Fruit fly (Drosophila melanogaster) whole organism, embryonic: ENCODE measurements around the gene CG43345.
A peak's percentile ranks its signal among the peaks of the same experiment; 100 is the strongest.

Experiments
- Atf-2 ChIP-seq: fragments of 200-800 bp; sonication (Bioruptor generic); optimal IDR thresholded peaks from 2 replicates; lab custom pipeline; 2016; ENCODE audit warnings: missing biosample characterization, missing genetic modification characterization
- CG11456 ChIP-seq: fragments of 200-800 bp; sonication (Bioruptor generic); IDR thresholded peaks from 3 replicates; pipeline ENCODE4 v1.3.6; 2022; ENCODE audit warnings: missing biosample characterization, missing genetic modification characterization
- CG11560 ChIP-seq: fragments of 200-800 bp; sonication (Bioruptor generic); IDR thresholded peaks from 3 replicates; pipeline ENCODE4 v1.3.6; 2022; ENCODE audit warnings: missing biosample characterization, missing genetic modification characterization
- CG1233 ChIP-seq: fragments of 200-800 bp; sonication (Bioruptor generic); optimal IDR thresholded peaks from 4 replicates; lab custom pipeline; 2018; ENCODE audit warnings: missing biosample characterization, mild to moderate bottlenecking, missing genetic modification characterization
- CG13287 ChIP-seq: fragments of 200-800 bp; sonication (Bioruptor generic); IDR thresholded peaks from 2 replicates; pipeline ENCODE4 v1.3.6; 2022; ENCODE audit warnings: missing biosample characterization, missing genetic modification characterization; ENCODE audit not compliant: partially characterized antibody
- CG13775 ChIP-seq: fragments of 200-800 bp; sonication (Bioruptor generic); optimal IDR thresholded peaks from 3 replicates; lab custom pipeline; 2017; ENCODE audit warnings: missing biosample characterization, mild to moderate bottlenecking, missing genetic modification characterization
- CG15011 ChIP-seq: fragments of 200-800 bp; sonication (Bioruptor generic); optimal IDR thresholded peaks from 3 replicates; lab custom pipeline; 2018; ENCODE audit warnings: missing biosample characterization, mild to moderate bottlenecking, missing genetic modification characterization
- CG16779 ChIP-seq: fragments of 200-800 bp; sonication (Bioruptor generic); IDR thresholded peaks from 2 replicates; pipeline ENCODE4 v1.3.6; 2022; ENCODE audit warnings: missing biosample characterization, missing genetic modification characterization
- CG16813 ChIP-seq: fragments of 200-800 bp; sonication (Bioruptor generic); IDR thresholded peaks from 3 replicates; pipeline ENCODE4 v1.3.6; 2022; ENCODE audit warnings: missing biosample characterization, missing genetic modification characterization; ENCODE audit not compliant: partially characterized antibody
- CG17361 ChIP-seq: fragments of 200-800 bp; sonication (Bioruptor generic); IDR thresholded peaks from 3 replicates; pipeline ENCODE4 v1.3.6; 2022; ENCODE audit warnings: missing biosample characterization, missing genetic modification characterization
- CG2116 ChIP-seq: fragments of 200-800 bp; sonication (Bioruptor generic); optimal IDR thresholded peaks from 3 replicates; lab custom pipeline; 2018; ENCODE audit warnings: missing biosample characterization, mild to moderate bottlenecking, missing genetic modification characterization
- CG2199 ChIP-seq: fragments of 200-800 bp; sonication (Bioruptor generic); IDR thresholded peaks from 3 replicates; pipeline ENCODE4 v1.3.6; 2022; ENCODE audit warnings: missing biosample characterization, missing genetic modification characterization
- CG3281 ChIP-seq: fragments of 200-800 bp; sonication (Bioruptor generic); optimal IDR thresholded peaks from 3 replicates; lab custom pipeline; 2017; ENCODE audit warnings: missing biosample characterization, mild to moderate bottlenecking, missing genetic modification characterization
- CG4282 ChIP-seq: fragments of 200-800 bp; sonication (Bioruptor generic); optimal IDR thresholded peaks from 2 replicates; lab custom pipeline; 2016; ENCODE audit warnings: missing biosample characterization, missing genetic modification characterization
- CG4360 ChIP-seq: fragments of 200-800 bp; sonication (Bioruptor generic); IDR thresholded peaks from 2 replicates; pipeline ENCODE4 v1.3.6; 2022; ENCODE audit warnings: missing biosample characterization, missing genetic modification characterization
- CG6791 ChIP-seq: fragments of 200-800 bp; sonication (Bioruptor generic); IDR thresholded peaks from 3 replicates; pipeline ENCODE4 v1.3.6; 2022; ENCODE audit warnings: missing biosample characterization, missing genetic modification characterization; ENCODE audit not compliant: partially characterized antibody
- CG6854 ChIP-seq: fragments of 200-800 bp; sonication (Bioruptor generic); optimal IDR thresholded peaks from 3 replicates; lab custom pipeline; 2017; ENCODE audit warnings: missing biosample characterization, mild to moderate bottlenecking, missing genetic modification characterization
- CG8089 ChIP-seq: fragments of 200-800 bp; sonication (Bioruptor generic); optimal IDR thresholded peaks from 3 replicates; lab custom pipeline; 2016; ENCODE audit warnings: missing biosample characterization, missing genetic modification characterization
- CG8765 ChIP-seq: fragments of 200-800 bp; sonication (Bioruptor generic); IDR thresholded peaks from 2 replicates; pipeline ENCODE4 v1.3.6; 2022; ENCODE audit warnings: missing biosample characterization, missing genetic modification characterization
- D19A ChIP-seq: fragments of 200-800 bp; optimal IDR thresholded peaks from 3 replicates; lab custom pipeline; 2019; ENCODE audit warnings: missing biosample characterization, mild to moderate bottlenecking, missing genetic modification characterization, moderate library complexity
- Dfd ChIP-seq, 2 experiments: fragments of >200 bp; optimal IDR thresholded peaks; 2 replicates each; lab custom pipeline; 2017; ENCODE audit warnings: missing biosample characterization in 2 of 2, missing genetic modification characterization in 2 of 2
- HmgZ ChIP-seq: fragments of 200-800 bp; sonication (Bioruptor generic); optimal IDR thresholded peaks from 2 replicates; lab custom pipeline; 2018; ENCODE audit warnings: missing biosample characterization, mild to moderate bottlenecking, missing genetic modification characterization
- Hr3 ChIP-seq: fragments of 200-800 bp; sonication (Bioruptor generic); optimal IDR thresholded peaks from 3 replicates; lab custom pipeline; 2016; ENCODE audit warnings: missing biosample characterization, missing genetic modification characterization
- NFAT ChIP-seq: fragments of 200-800 bp; sonication (Bioruptor generic); IDR thresholded peaks from 2 replicates; pipeline ENCODE4 v1.3.6; 2022; ENCODE audit warnings: missing biosample characterization, missing genetic modification characterization
- Nf-YB ChIP-seq: fragments of 200-800 bp; sonication (Bioruptor generic); optimal IDR thresholded peaks from 3 replicates; lab custom pipeline; 2019; ENCODE audit warnings: missing biosample characterization, mild to moderate bottlenecking, missing genetic modification characterization, moderate library complexity
- Oaz ChIP-seq: fragments of 200-800 bp; sonication (Bioruptor generic); IDR thresholded peaks from 2 replicates; pipeline ENCODE4 v1.3.6; 2022; ENCODE audit warnings: missing biosample characterization, missing genetic modification characterization
- Sox102F ChIP-seq: fragments of 200-800 bp; sonication (Bioruptor generic); optimal IDR thresholded peaks from 2 replicates; lab custom pipeline; 2018; ENCODE audit warnings: missing biosample characterization, mild to moderate bottlenecking, missing genetic modification characterization, moderate library complexity
- Sry-β ChIP-seq: fragments of 200-800 bp; sonication (Bioruptor generic); optimal IDR thresholded peaks from 2 replicates; lab custom pipeline; 2018; ENCODE audit warnings: missing biosample characterization, mild to moderate bottlenecking, missing genetic modification characterization, moderate library complexity
- Ssrp ChIP-seq: fragments of 200-800 bp; sonication (Bioruptor generic); optimal IDR thresholded peaks from 2 replicates; lab custom pipeline; 2018; ENCODE audit warnings: missing biosample characterization, mild to moderate bottlenecking, missing genetic modification characterization, moderate library complexity
- TFAM ChIP-seq: fragments of 200-800 bp; sonication (Bioruptor generic); optimal IDR thresholded peaks from 2 replicates; lab custom pipeline; 2017; ENCODE audit warnings: missing biosample characterization, missing genetic modification characterization, inconsistent platforms
- ap ChIP-seq: fragments of 200-800 bp; sonication (Bioruptor generic); IDR thresholded peaks from 2 replicates; pipeline ENCODE4 v1.3.6; 2022; ENCODE audit warnings: missing biosample characterization, missing genetic modification characterization
- chn ChIP-seq: fragments of 200-800 bp; sonication (Bioruptor generic); optimal IDR thresholded peaks from 2 replicates; lab custom pipeline; 2016; ENCODE audit warnings: missing biosample characterization, missing genetic modification characterization
- ci ChIP-seq: fragments of 200-800 bp; sonication (Bioruptor generic); IDR thresholded peaks from 3 replicates; pipeline ENCODE4 v1.3.6; 2022; ENCODE audit warnings: missing biosample characterization, missing genetic modification characterization
- crc ChIP-seq: fragments of 200-800 bp; sonication (Bioruptor generic); optimal IDR thresholded peaks from 2 replicates; lab custom pipeline; 2016; ENCODE audit warnings: missing biosample characterization, missing genetic modification characterization
- gce ChIP-seq: fragments of 200-800 bp; sonication (Bioruptor generic); IDR thresholded peaks from 3 replicates; pipeline ENCODE4 v1.3.6; 2022; ENCODE audit warnings: missing biosample characterization, missing genetic modification characterization
- gem ChIP-seq: fragments of 200-800 bp; sonication (Bioruptor generic); optimal IDR thresholded peaks from 2 replicates; lab custom pipeline; 2019; ENCODE audit warnings: missing biosample characterization, mild to moderate bottlenecking, missing genetic modification characterization, moderate library complexity
- gfzf ChIP-seq: fragments of 200-800 bp; sonication (Bioruptor generic); optimal IDR thresholded peaks from 2 replicates; lab custom pipeline; 2016; ENCODE audit warnings: missing biosample characterization, mild to moderate bottlenecking, missing genetic modification characterization, moderate library complexity
- maf-S ChIP-seq: fragments of 200-800 bp; sonication (Bioruptor generic); optimal IDR thresholded peaks from 2 replicates; lab custom pipeline; 2016; ENCODE audit warnings: missing biosample characterization, missing genetic modification characterization
- pfk ChIP-seq: fragments of 200-800 bp; sonication (Bioruptor generic); optimal IDR thresholded peaks from 2 replicates; lab custom pipeline; 2018; ENCODE audit warnings: missing biosample characterization, mild to moderate bottlenecking, missing genetic modification characterization, moderate library complexity
- psq ChIP-seq: fragments of 200-800 bp; sonication (Bioruptor generic); optimal IDR thresholded peaks from 2 replicates; lab custom pipeline; 2017; ENCODE audit warnings: missing biosample characterization, missing genetic modification characterization
- ranshi ChIP-seq: fragments of 200-800 bp; sonication (Bioruptor generic); IDR thresholded peaks from 2 replicates; pipeline ENCODE4 v1.3.6; 2022; ENCODE audit warnings: missing biosample characterization, missing genetic modification characterization
- row ChIP-seq: fragments of 200-800 bp; sonication (Bioruptor generic); IDR thresholded peaks from 3 replicates; pipeline ENCODE4 v1.3.6; 2022; ENCODE audit warnings: missing biosample characterization, missing genetic modification characterization
- sc ChIP-seq, 3 experiments: fragments of >200 bp in 2 of 3; fragments of 200-800 bp in 1 of 3; sonication (Bioruptor generic) in 1 of 3; optimal IDR thresholded peaks; 2 replicates in 2 of 3; 3 replicates in 1 of 3; lab custom pipeline; 2017; ENCODE audit warnings: mild to moderate bottlenecking in 1 of 3, missing biosample characterization in 1 of 3, missing genetic modification characterization in 1 of 3, missing genetic modification reagents in 1 of 3
- sim ChIP-seq: fragments of 200-800 bp; sonication (Bioruptor generic); IDR thresholded peaks from 2 replicates; pipeline ENCODE4 v1.3.6; 2022; ENCODE audit warnings: missing biosample characterization, missing genetic modification characterization
- sqz ChIP-seq: fragments of 200-800 bp; sonication (Bioruptor generic); optimal IDR thresholded peaks from 3 replicates; lab custom pipeline; 2018; ENCODE audit warnings: missing biosample characterization, mild to moderate bottlenecking, missing genetic modification characterization
- sug ChIP-seq: fragments of 200-800 bp; optimal IDR thresholded peaks from 2 replicates; lab custom pipeline; 2019; ENCODE audit warnings: missing biosample characterization, mild to moderate bottlenecking, missing genetic modification characterization, moderate library complexity
- tgo ChIP-seq: fragments of 200-800 bp; sonication (Bioruptor generic); IDR thresholded peaks from 3 replicates; pipeline ENCODE4 v1.3.6; 2022; ENCODE audit warnings: missing biosample characterization, missing genetic modification characterization
- tna ChIP-seq: fragments of 200-800 bp; sonication (Bioruptor generic); IDR thresholded peaks from 2 replicates; pipeline ENCODE4 v1.3.6; 2022; ENCODE audit warnings: missing biosample characterization, missing genetic modification characterization; ENCODE audit not compliant: partially characterized antibody
- tup ChIP-seq: fragments of 200-800 bp; sonication (Bioruptor generic); optimal IDR thresholded peaks from 2 replicates; lab custom pipeline; 2016; ENCODE audit warnings: missing biosample characterization, mild to moderate bottlenecking, missing genetic modification characterization, moderate library complexity
- zen ChIP-seq: fragments of 200-800 bp; sonication (Bioruptor generic); optimal IDR thresholded peaks from 3 replicates; lab custom pipeline; 2018; ENCODE audit warnings: missing biosample characterization, mild to moderate bottlenecking, missing genetic modification characterization, moderate library complexity

Gene CG43345

dm6 chr2L:21142972-21143385 lies 25.4 kb downstream of the CG43345 start, which contains the start of gene pths (continued):
- peak; percentile 92 for TF ChIP-seq row (GFP tag; lab: Robert Waterston, UW)
- TF ChIP-seq maf-S: peak; percentile 50
- TF ChIP-seq Nf-YB (GFP tag; lab: Kevin White, UChicago): no peak
- TF ChIP-seq Atf-2 (GFP tag; lab: Kevin White, UChicago): peak; percentile 30
- TF ChIP-seq Dfd (GFP tag; optimal IDR thresholded peaks at IDR 0.05; lab: Kevin White, UChicago): peak in 1 of 2 experiments; percentile 73
- no peak for TF ChIP-seq chn (GFP tag; lab: Kevin White, UChicago)
- no peak for TF ChIP-seq CG2199 (GFP tag; lab: Robert Waterston, UW)
- no peak for TF ChIP-seq Sox102F (GFP tag; lab: Kevin White, UChicago)
- no peak for TF ChIP-seq sqz (GFP tag; lab: Kevin White, UChicago)
- no peak for TF ChIP-seq CG6854 (GFP tag; lab: Kevin White, UChicago)
- peak; percentile 18 for TF ChIP-seq Ssrp (tag; lab: Kevin White, UChicago)
- TF ChIP-seq gfzf (GFP tag; lab: Kevin White, UChicago): peak; percentile 47
- TF ChIP-seq gem (tag; lab: Kevin White, UChicago): no peak
- no peak for TF ChIP-seq psq (GFP tag; lab: Kevin White, UChicago)
- peak; percentile 89 for TF ChIP-seq CG6791
- TF ChIP-seq zen (tag; lab: Kevin White, UChicago): peak; percentile 72
- TF ChIP-seq CG8089 (GFP tag; lab: Kevin White, UChicago): no peak
- 0 out of 2 replicates have a peak, but pooled peaks have one; percentile 41 for TF ChIP-seq ranshi (GFP tag; lab: Robert Waterston, UW)
- TF ChIP-seq Hr3: peak; percentile 88
- TF ChIP-seq NFAT (GFP tag; lab: Robert Waterston, UW): peak; percentile 54
- TF ChIP-seq Sry-β (GFP tag; lab: Kevin White, UChicago): peak; percentile 2
- TF ChIP-seq CG16779 (GFP tag; lab: Robert Waterston, UW): no peak
- no peak for TF ChIP-seq CG4360 (GFP tag; lab: Robert Waterston, UW)
- no peak for TF ChIP-seq CG4282 (GFP tag; lab: Kevin White, UChicago)
- TF ChIP-seq CG15011 (GFP tag; lab: Kevin White, UChicago): no peak
- no peak for TF ChIP-seq sc (optimal IDR thresholded peaks at IDR 0.05; lab: Kevin White, UChicago)
- TF ChIP-seq sc (GFP tag; optimal IDR thresholded peaks at IDR 0.05; lab: Kevin White, UChicago): no peak
- no peak for TF ChIP-seq D19A (tag; lab: Kevin White, UChicago)
- TF ChIP-seq CG16813 (GFP tag; lab: Robert Waterston, UW): peak; percentile 85
- peak; percentile 44; the same call in 2 of the 3 replicates for TF ChIP-seq CG17361 (GFP tag; lab: Robert Waterston, UW)
- no peak for TF ChIP-seq ci
- peak; percentile 50 for TF ChIP-seq sug (tag; lab: Kevin White, UChicago)
- TF ChIP-seq HmgZ: peak; percentile 3
- TF ChIP-seq CG11560 (tag; lab: Robert Waterston, UW): no peak
- peak; percentile 47 for TF ChIP-seq pfk (GFP tag; lab: Kevin White, UChicago)
- no peak for TF ChIP-seq Oaz (GFP tag; lab: Robert Waterston, UW)
- no peak for TF ChIP-seq CG1233 (GFP tag; lab: Kevin White, UChicago)
- no peak for TF ChIP-seq crc
- no peak for TF ChIP-seq CG8765 (GFP tag; lab: Robert Waterston, UW)
- TF ChIP-seq ap: no peak
- TF ChIP-seq tgo: 0 out of 3 replicates have a peak, but pooled peaks have one; percentile 25
- no peak for TF ChIP-seq CG3281 (GFP tag; lab: Kevin White, UChicago)
- no peak for TF ChIP-seq tup (GFP tag; lab: Kevin White, UChicago)
- TF ChIP-seq CG11456 (GFP tag; lab: Robert Waterston, UW): peak; percentile 75; the same call in 1 of the 3 replicates
- TF ChIP-seq gce (GFP tag; lab: Robert Waterston, UW): no peak
- peak; percentile 61 for TF ChIP-seq tna (GFP tag; lab: Robert Waterston, UW)
- no peak for TF ChIP-seq TFAM (GFP tag; lab: Kevin White, UChicago)
- TF ChIP-seq sim (GFP tag; lab: Robert Waterston, UW): no peak
- peak; percentile 96 for TF ChIP-seq CG2116 (GFP tag; lab: Kevin White, UChicago)
- TF ChIP-seq CG13287 (GFP tag; lab: Robert Waterston, UW): peak; percentile 78
- peak; percentile 8 for TF ChIP-seq CG13775 (GFP tag; lab: Kevin White, UChicago)
